Fruit fly (Drosophila melanogaster) whole organism, prepupa: ENCODE measurements around the gene spir.
A peak's percentile ranks its signal among the peaks of the same experiment; 100 is the strongest.

Experiments
- CG10631 ChIP-seq: fragments of 200-800 bp; sonication (Bioruptor generic); optimal IDR thresholded peaks from 2 replicates; lab custom pipeline; 2016; ENCODE audit warnings: missing biosample characterization, missing genetic modification characterization
- CG6163 ChIP-seq: fragments of 200-800 bp; sonication (Bioruptor generic); IDR thresholded peaks from 3 replicates; pipeline ENCODE4 v1.3.6; 2022; ENCODE audit warnings: missing biosample characterization, missing genetic modification characterization
- CG8119 ChIP-seq: fragments of 200-800 bp; sonication (Bioruptor generic); IDR thresholded peaks from 3 replicates; pipeline ENCODE4 v1.3.6; 2022; ENCODE audit warnings: missing biosample characterization, missing genetic modification characterization
- CG8319 ChIP-seq: fragments of 200-800 bp; sonication (Bioruptor generic); optimal IDR thresholded peaks from 3 replicates; lab custom pipeline; 2016; ENCODE audit warnings: missing biosample characterization, missing genetic modification characterization
- Eip78C ChIP-seq: fragments of 200-800 bp; sonication (Bioruptor generic); peaks from one replicate; lab custom pipeline; 2016; ENCODE audit warnings: missing biosample characterization, missing genetic modification characterization
- cyc ChIP-seq: fragments of 200-800 bp; sonication (Bioruptor generic); optimal IDR thresholded peaks from 3 replicates; lab custom pipeline; 2016; ENCODE audit warnings: missing biosample characterization, missing genetic modification characterization
- salr ChIP-seq, 2 experiments: fragments of 200-800 bp; sonication (Bioruptor generic); optimal IDR thresholded peaks; 3 replicates each; lab custom pipeline; 2016 to 2018; ENCODE audit warnings: missing biosample characterization in 2 of 2, missing genetic modification characterization in 2 of 2, mild to moderate bottlenecking in 1 of 2
- svp ChIP-seq: fragments of 200-800 bp; sonication (Bioruptor generic); peaks from one replicate; lab custom pipeline; 2016; ENCODE audit warnings: missing biosample characterization, missing genetic modification characterization

dm6 chr2L:20310751-20311387 is at the start of gene spir:
- TF ChIP-seq CG10631 (no peak), cyc (GFP tag; lab: Kevin White, UChicago) (no peak), CG8319 (GFP tag; lab: Kevin White, UChicago) (no peak), CG6163 (GFP tag; lab: Robert Waterston, UW) (peak; percentile 58; the same call in 2 of the 3 replicates), Eip78C (peak; percentile 83), salr (GFP tag; optimal IDR thresholded peaks at IDR 0.05; lab: Kevin White, UChicago) (no peak), svp (GFP tag; lab: Kevin White, UChicago) (no peak), CG8119 (GFP tag; lab: Robert Waterston, UW) (peak; percentile 43; the same call in 2 of the 3 replicates)
